Worm (Caenorhabditis elegans) whole organism, L2 larva: ENCODE results near the gene F59B10.6.

Source experiments
- F13H6.1 ChIP-seq: sonication (generic microtip); optimal IDR thresholded peaks from 2 replicates; lab custom pipeline; 2016; ENCODE audit warnings: missing genetic modification characterization, missing compliant biosample characterization
- R02D3.7 ChIP-seq: fragments of 150-350 bp; optimal IDR thresholded peaks from 2 replicates; lab custom pipeline; 2014; ENCODE audit warnings: missing biosample characterization, missing genetic modification characterization
- Y55F3AM.14 ChIP-seq: fragments of 200-800 bp; sonication (Bioruptor generic); optimal IDR thresholded peaks from 2 replicates; lab custom pipeline; 2018; ENCODE audit warnings: mild to moderate bottlenecking, missing genetic modification characterization, missing compliant biosample characterization
- aly-2 ChIP-seq: fragments of 150-350 bp; optimal IDR thresholded peaks from 2 replicates; lab custom pipeline; 2014; ENCODE audit warnings: missing biosample characterization, missing genetic modification characterization
- ama-1 ChIP-seq: fragments of 150-350 bp; optimal IDR thresholded peaks from 2 replicates; lab custom pipeline; 2018; ENCODE audit warnings: inconsistent platforms
- blmp-1 ChIP-seq: sonication (generic microtip); optimal IDR thresholded peaks from 2 replicates; lab custom pipeline; 2017; ENCODE audit warnings: missing genetic modification characterization, mild to moderate bottlenecking, missing compliant biosample characterization, antibody characterized with exemption, moderate library complexity; ENCODE audit not compliant: insufficient read depth
- ceh-16 ChIP-seq: fragments of 150-350 bp; optimal IDR thresholded peaks from 2 replicates; lab custom pipeline; 2014; ENCODE audit warnings: missing biosample characterization, missing genetic modification characterization
- ceh-82 ChIP-seq: fragments of 150-350 bp; optimal IDR thresholded peaks from 2 replicates; lab custom pipeline; 2014; ENCODE audit warnings: missing biosample characterization, missing genetic modification characterization
- crh-2 ChIP-seq: sonication (generic microtip); optimal IDR thresholded peaks from 2 replicates; lab custom pipeline; 2017; ENCODE audit warnings: missing biosample characterization, missing genetic modification characterization
- egl-27 ChIP-seq: sonication (generic microtip); optimal IDR thresholded peaks from 3 replicates; lab custom pipeline; 2017; ENCODE audit warnings: missing biosample characterization, missing genetic modification reagents, missing genetic modification characterization
- elt-1 ChIP-seq: fragments of 150-350 bp; optimal IDR thresholded peaks from 2 replicates; lab custom pipeline; 2014; ENCODE audit warnings: missing biosample characterization, missing genetic modification characterization
- elt-3 ChIP-seq: sonication (generic microtip); optimal IDR thresholded peaks from 2 replicates; lab custom pipeline; 2017; ENCODE audit warnings: missing biosample characterization, missing genetic modification characterization
- fos-1 ChIP-seq: fragments of 150-350 bp; optimal IDR thresholded peaks from 2 replicates; lab custom pipeline; 2014; ENCODE audit warnings: missing biosample characterization, missing genetic modification characterization
- gmeb-1 ChIP-seq: fragments of 150-350 bp; optimal IDR thresholded peaks from 2 replicates; lab custom pipeline; 2014; ENCODE audit warnings: missing biosample characterization, missing genetic modification characterization
- mab-5 ChIP-seq: fragments of 150-350 bp; optimal IDR thresholded peaks from 2 replicates; lab custom pipeline; 2014; ENCODE audit warnings: missing biosample characterization, missing genetic modification characterization
- mbf-1 ChIP-seq: sonication (generic microtip); optimal IDR thresholded peaks from 2 replicates; lab custom pipeline; 2017; ENCODE audit warnings: missing biosample characterization, missing genetic modification characterization
- mdl-1 ChIP-seq, 2 experiments: fragments of 150-350 bp in 1 of 2; sonication (generic microtip) in 1 of 2; optimal IDR thresholded peaks; 2 replicates each; lab custom pipeline; 2017; ENCODE audit warnings: missing biosample characterization in 2 of 2, missing genetic modification characterization in 2 of 2
- nhr-10 ChIP-seq: sonication (generic microtip); optimal IDR thresholded peaks from 2 replicates; lab custom pipeline; 2017; ENCODE audit warnings: missing biosample characterization, missing genetic modification characterization
- nhr-11 ChIP-seq: fragments of 150-350 bp; optimal IDR thresholded peaks from 2 replicates; lab custom pipeline; 2014; ENCODE audit warnings: missing biosample characterization, missing genetic modification characterization
- nhr-12 ChIP-seq: fragments of 150-350 bp; optimal IDR thresholded peaks from 2 replicates; lab custom pipeline; 2014; ENCODE audit warnings: missing biosample characterization, missing genetic modification characterization
- nhr-129 ChIP-seq: fragments of 150-350 bp; optimal IDR thresholded peaks from 2 replicates; lab custom pipeline; 2014; ENCODE audit warnings: missing biosample characterization, missing genetic modification characterization
- nhr-23 ChIP-seq: fragments of 150-350 bp; optimal IDR thresholded peaks from 2 replicates; lab custom pipeline; 2014; ENCODE audit warnings: missing biosample characterization, missing genetic modification reagents, missing genetic modification characterization
- nhr-237 ChIP-seq: fragments of 150-350 bp; optimal IDR thresholded peaks from 2 replicates; lab custom pipeline; 2014; ENCODE audit warnings: missing biosample characterization, missing genetic modification characterization
- nhr-25 ChIP-seq: fragments of 150-350 bp; sonication (generic microtip); optimal IDR thresholded peaks from 3 replicates; lab custom pipeline; 2014; ENCODE audit warnings: missing biosample characterization, missing genetic modification characterization
- nhr-6 ChIP-seq: fragments of 150-350 bp; optimal IDR thresholded peaks from 2 replicates; lab custom pipeline; 2014; ENCODE audit warnings: missing biosample characterization, missing genetic modification characterization
- nhr-77 ChIP-seq: fragments of 150-350 bp; optimal IDR thresholded peaks from 2 replicates; lab custom pipeline; 2014; ENCODE audit warnings: missing biosample characterization, missing genetic modification characterization
- skn-1 ChIP-seq: sonication (generic microtip); optimal IDR thresholded peaks from 2 replicates; lab custom pipeline; 2017; ENCODE audit warnings: missing biosample characterization, missing genetic modification characterization
- sma-9 ChIP-seq, 2 experiments: fragments of 150-350 bp in 1 of 2; sonication (generic microtip) in 1 of 2; optimal IDR thresholded peaks; 2 replicates each; lab custom pipeline; 2014 to 2016; ENCODE audit warnings: missing genetic modification characterization in 2 of 2, mild to moderate bottlenecking in 1 of 2, missing biosample characterization in 1 of 2, missing compliant biosample characterization in 1 of 2, missing genetic modification reagents in 1 of 2, moderate library complexity in 1 of 2
- snpc-4 ChIP-seq: fragments of 150-350 bp; optimal IDR thresholded peaks from 2 replicates; lab custom pipeline; 2014; ENCODE audit warnings: missing biosample characterization, missing genetic modification characterization
- unc-39 ChIP-seq: fragments of 150-350 bp; optimal IDR thresholded peaks from 2 replicates; lab custom pipeline; 2014; ENCODE audit warnings: missing biosample characterization, missing genetic modification characterization
- unc-55 ChIP-seq: fragments of 150-350 bp; sonication (generic microtip); optimal IDR thresholded peaks from 3 replicates; lab custom pipeline; 2014; ENCODE audit warnings: missing biosample characterization, missing genetic modification reagents, missing genetic modification characterization
- unc-62 ChIP-seq: fragments of 150-350 bp; optimal IDR thresholded peaks from 2 replicates; lab custom pipeline; 2014; ENCODE audit warnings: missing biosample characterization, missing genetic modification reagents, missing genetic modification characterization
- zag-1 ChIP-seq: fragments of 150-350 bp; optimal IDR thresholded peaks from 2 replicates; lab custom pipeline; 2014; ENCODE audit warnings: missing biosample characterization, missing genetic modification characterization
- ztf-11 ChIP-seq: sonication (generic microtip); optimal IDR thresholded peaks from 2 replicates; lab custom pipeline; 2017; ENCODE audit warnings: missing biosample characterization, missing genetic modification characterization
- ztf-4 ChIP-seq: fragments of 150-350 bp; optimal IDR thresholded peaks from 2 replicates; lab custom pipeline; 2014; ENCODE audit warnings: missing biosample characterization, missing genetic modification characterization

Gene F59B10.6

DNA sequence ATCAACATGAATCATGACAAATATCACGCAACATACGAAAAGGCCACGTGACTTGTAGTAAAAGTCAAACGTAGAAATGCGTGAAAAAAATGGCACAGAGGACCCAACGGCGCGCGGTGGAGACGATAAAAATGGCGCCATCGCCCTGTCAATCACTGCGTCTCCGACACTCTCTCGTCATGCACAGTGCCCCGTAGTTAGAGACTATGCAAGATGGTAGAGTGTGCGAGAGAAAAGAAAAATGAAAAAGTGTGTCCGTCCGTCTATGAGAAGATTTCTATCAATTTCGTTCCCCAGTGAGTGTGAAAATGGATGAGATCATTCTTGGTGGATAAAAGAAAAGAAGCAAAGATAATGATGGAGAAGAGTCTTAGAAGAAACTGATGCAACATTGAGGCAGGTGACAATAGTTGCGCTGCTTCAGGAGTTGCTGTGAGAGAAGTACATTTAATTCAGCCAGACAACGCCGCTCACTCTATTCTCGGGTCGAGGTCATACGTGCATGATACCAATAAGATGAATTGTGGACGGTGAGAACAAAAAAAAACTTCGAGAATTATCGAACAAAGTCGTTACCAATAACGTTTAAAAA lies 31.3 kb upstream of the F59B10.6 start (continued):
- TF ChIP-seq snpc-4 (tag; lab: Kevin White, UChicago) (peak; percentile 44), R02D3.7 (tag; lab: Kevin White, UChicago) (no peak), unc-55 (GFP tag; lab: Kevin White, UChicago) (peak; percentile 33), egl-27 (tag; lab: Kevin White, UChicago) (peak; percentile 35), nhr-12 (tag; lab: Kevin White, UChicago) (no peak), aly-2 (tag; lab: Kevin White, UChicago) (no peak), unc-62 (GFP tag; lab: Kevin White, UChicago) (no peak), nhr-10 (tag; lab: Kevin White, UChicago) (no peak)

DNA sequence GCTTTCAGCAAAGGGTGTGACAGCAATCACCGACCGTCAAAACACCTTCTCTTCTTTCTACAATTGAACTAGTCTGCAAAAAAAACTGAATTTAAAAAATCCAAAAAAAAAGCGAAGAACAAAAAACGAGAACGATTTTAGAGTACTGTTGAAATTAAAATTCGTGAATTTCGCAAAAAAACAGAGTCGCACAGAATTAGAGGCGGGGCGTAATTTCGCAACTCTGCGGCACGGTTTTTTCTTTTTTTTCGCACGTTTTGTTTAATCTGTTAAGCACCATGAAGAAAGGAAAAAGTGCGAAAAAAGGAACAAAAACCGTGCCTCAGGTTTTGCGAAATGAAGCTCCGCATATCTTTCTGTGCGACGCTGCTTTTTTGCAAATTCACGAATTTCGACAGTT lies 30.7 kb upstream of the F59B10.6 start, which contains the start of gene mnk-1:
Gene mnk-1 (minus strand): TSS at position 73 of the 400 bp plus-strand sequence.
- TF ChIP-seq elt-3 (tag; lab: Kevin White, UChicago) (no peak), unc-39 (tag; lab: Kevin White, UChicago) (no peak), ceh-16 (no peak), nhr-6 (tag; lab: Kevin White, UChicago) (no peak), unc-55 (GFP tag; lab: Kevin White, UChicago) (no peak), gmeb-1 (tag; lab: Kevin White, UChicago) (no peak), skn-1 (no peak), F13H6.1 (tag; lab: Kevin White, UChicago) (no peak), ama-1 (lab: Kevin White, UChicago) (no peak), nhr-23 (tag; lab: Kevin White, UChicago) (no peak), blmp-1 (tag; lab: Kevin White, UChicago) (no peak), fos-1 (no peak), nhr-77 (tag; lab: Kevin White, UChicago) (no peak)
- TF ChIP-seq, all 48 proteins: peak for 0

DNA sequence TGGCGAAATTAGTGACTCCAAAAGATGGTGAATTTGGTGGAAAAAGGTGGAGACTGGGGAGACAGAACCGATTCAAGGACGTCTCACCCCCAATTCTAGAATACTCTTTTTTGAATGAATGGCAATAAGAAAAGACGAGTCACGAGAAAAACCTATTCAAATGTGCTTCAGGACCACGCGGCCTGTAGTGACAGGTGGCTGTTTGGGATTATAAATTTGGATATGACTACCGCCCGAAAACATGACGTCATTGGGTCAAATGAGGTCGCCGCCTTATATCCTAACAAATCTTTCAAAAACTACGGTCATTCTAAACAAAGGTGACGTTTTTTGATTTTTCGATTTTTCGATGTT lies 29.7 kb upstream of the F59B10.6 start:
- no peak for TF ChIP-seq mdl-1 (tag; optimal IDR thresholded peaks at IDR 0.05; lab: Kevin White, UChicago)
- TF ChIP-seq mbf-1 (tag; lab: Kevin White, UChicago), result no peak
- TF ChIP-seq Y55F3AM.14 (GFP tag; lab: Kevin White, UChicago), result no peak
- peak; percentile 3 for TF ChIP-seq ceh-16
- TF ChIP-seq mab-5 (tag; lab: Kevin White, UChicago), result no peak
- TF ChIP-seq ama-1 (lab: Kevin White, UChicago), result no peak
- no peak for TF ChIP-seq crh-2 (tag; lab: Kevin White, UChicago)
- peak; percentile 48 for TF ChIP-seq nhr-25 (tag; lab: Kevin White, UChicago)
- no peak for TF ChIP-seq elt-1 (tag; lab: Kevin White, UChicago)
- TF ChIP-seq unc-39 (tag; lab: Kevin White, UChicago), result no peak
- no peak for TF ChIP-seq elt-3 (tag; lab: Kevin White, UChicago)
- no peak for TF ChIP-seq unc-62 (GFP tag; lab: Kevin White, UChicago)
- TF ChIP-seq blmp-1 (tag; lab: Kevin White, UChicago), result no peak
- TF ChIP-seq egl-27 (tag; lab: Kevin White, UChicago), result no peak
- TF ChIP-seq nhr-6 (tag; lab: Kevin White, UChicago), result no peak
- TF ChIP-seq sma-9 (GFP tag; optimal IDR thresholded peaks at IDR 0.05; lab: Kevin White, UChicago), result no peak
- TF ChIP-seq sma-9 (tag; optimal IDR thresholded peaks at IDR 0.05; lab: Kevin White, UChicago), result no peak
- no peak for TF ChIP-seq nhr-237 (tag; lab: Kevin White, UChicago)
- no peak for TF ChIP-seq zag-1 (tag; lab: Kevin White, UChicago)
- TF ChIP-seq nhr-129 (tag; lab: Kevin White, UChicago), result peak; percentile 13

DNA sequence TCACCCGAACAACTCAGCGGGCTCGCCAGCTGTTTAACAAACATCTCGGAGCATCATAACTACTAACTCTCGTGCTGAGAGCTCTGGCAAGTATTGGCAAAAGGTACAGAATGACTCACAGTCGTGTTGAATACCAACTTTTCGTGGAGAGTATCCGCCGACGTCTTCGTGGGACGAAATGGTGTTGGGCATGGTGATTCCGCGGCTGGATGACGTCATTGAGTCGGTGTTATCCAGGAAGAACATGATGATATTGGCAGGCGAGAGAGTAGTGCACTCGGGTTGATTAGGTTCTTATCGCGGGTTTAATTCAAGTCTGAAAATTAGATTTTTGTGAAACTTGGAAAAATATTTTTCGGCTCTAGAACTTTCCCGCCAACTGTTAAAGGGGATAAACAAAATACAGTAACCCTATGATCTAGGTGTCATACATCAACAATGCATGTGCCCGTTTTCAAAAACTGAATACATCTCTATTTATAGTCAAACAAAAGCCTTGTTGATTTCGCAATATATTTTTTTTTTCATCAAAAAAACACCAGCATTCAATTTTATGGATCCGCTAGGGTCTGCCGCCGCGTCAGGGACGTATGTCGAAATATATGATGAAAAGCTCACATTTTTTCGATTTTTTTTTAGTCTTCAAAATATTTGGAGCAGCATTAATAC lies 29.2 kb upstream of the F59B10.6 start:
- TF ChIP-seq zag-1 (tag; lab: Kevin White, UChicago) (no peak), ama-1 (lab: Kevin White, UChicago) (no peak), mab-5 (tag; lab: Kevin White, UChicago) (no peak), ztf-4 (tag; lab: Kevin White, UChicago) (no peak), nhr-11 (tag; lab: Kevin White, UChicago) (no peak), ceh-82 (tag; lab: Kevin White, UChicago) (no peak), nhr-25 (tag; lab: Kevin White, UChicago) (no peak), gmeb-1 (tag; lab: Kevin White, UChicago) (no peak), ceh-16 (no peak), snpc-4 (tag; lab: Kevin White, UChicago) (no peak), F13H6.1 (tag; lab: Kevin White, UChicago) (no peak), nhr-23 (tag; lab: Kevin White, UChicago) (no peak), ztf-11 (tag; lab: Kevin White, UChicago) (no peak), unc-55 (GFP tag; lab: Kevin White, UChicago) (peak; percentile 44), nhr-129 (tag; lab: Kevin White, UChicago) (peak; percentile 19), aly-2 (tag; lab: Kevin White, UChicago) (no peak)
